Fruit fly (Drosophila melanogaster) whole organism, embryonic: ENCODE measurements around the gene dikar.

Experiments used
- CG10462 ChIP-seq: fragments of 200-800 bp; sonication (Bioruptor generic); optimal IDR thresholded peaks from 2 replicates; lab custom pipeline; 2016; ENCODE audit warnings: missing biosample characterization, missing genetic modification characterization
- CG11504 ChIP-seq: fragments of 200-800 bp; sonication (Bioruptor generic); optimal IDR thresholded peaks from 3 replicates; lab custom pipeline; 2019; ENCODE audit warnings: missing biosample characterization, mild to moderate bottlenecking, missing genetic modification characterization, moderate library complexity
- CG1233 ChIP-seq: fragments of 200-800 bp; sonication (Bioruptor generic); optimal IDR thresholded peaks from 4 replicates; lab custom pipeline; 2018; ENCODE audit warnings: missing biosample characterization, mild to moderate bottlenecking, missing genetic modification characterization
- CG13424 ChIP-seq: fragments of 200-800 bp; sonication (Bioruptor generic); optimal IDR thresholded peaks from 2 replicates; lab custom pipeline; 2019; ENCODE audit warnings: missing biosample characterization, mild to moderate bottlenecking, missing genetic modification characterization, moderate library complexity
- CG13894 ChIP-seq: fragments of 200-800 bp; sonication (Bioruptor generic); optimal IDR thresholded peaks from 3 replicates; lab custom pipeline; 2018; ENCODE audit warnings: missing biosample characterization, mild to moderate bottlenecking, missing genetic modification characterization, moderate library complexity
- CG14441 ChIP-seq: fragments of 200-800 bp; sonication (Bioruptor generic); IDR thresholded peaks from 2 replicates; pipeline ENCODE4 v1.3.6; 2022; ENCODE audit warnings: missing biosample characterization, missing genetic modification characterization
- CG15011 ChIP-seq: fragments of 200-800 bp; sonication (Bioruptor generic); optimal IDR thresholded peaks from 3 replicates; lab custom pipeline; 2018; ENCODE audit warnings: missing biosample characterization, mild to moderate bottlenecking, missing genetic modification characterization
- CG1602 ChIP-seq: fragments of 200-800 bp; sonication (Bioruptor generic); optimal IDR thresholded peaks from 3 replicates; lab custom pipeline; 2016; ENCODE audit warnings: missing biosample characterization, missing genetic modification characterization
- CG17612 ChIP-seq: fragments of 200-800 bp; sonication (Bioruptor generic); IDR thresholded peaks from 2 replicates; pipeline ENCODE4 v1.3.6; 2022; ENCODE audit warnings: missing biosample characterization, missing genetic modification characterization
- CG2202 ChIP-seq: fragments of 200-800 bp; sonication (Bioruptor generic); optimal IDR thresholded peaks from 2 replicates; lab custom pipeline; 2018; ENCODE audit warnings: missing biosample characterization, mild to moderate bottlenecking, missing genetic modification characterization
- CG30403 ChIP-seq: fragments of 200-800 bp; sonication (Bioruptor generic); optimal IDR thresholded peaks from 3 replicates; lab custom pipeline; 2016; ENCODE audit warnings: missing biosample characterization, missing genetic modification characterization
- CG4328 ChIP-seq: fragments of 200-800 bp; sonication (Bioruptor generic); optimal IDR thresholded peaks from 3 replicates; lab custom pipeline; 2017; ENCODE audit warnings: missing biosample characterization, missing genetic modification reagents, missing genetic modification characterization
- CG4404 ChIP-seq: fragments of 200-800 bp; sonication (Bioruptor generic); IDR thresholded peaks from 2 replicates; pipeline ENCODE4 v1.3.6; 2022; ENCODE audit warnings: missing biosample characterization, missing genetic modification characterization
- CG4617 ChIP-seq: fragments of 200-800 bp; sonication (Bioruptor generic); optimal IDR thresholded peaks from 3 replicates; lab custom pipeline; 2016; ENCODE audit warnings: missing biosample characterization, missing genetic modification characterization, borderline replicate concordance
- CG4730 ChIP-seq: fragments of 200-800 bp; sonication (Bioruptor generic); IDR thresholded peaks from 2 replicates; pipeline ENCODE4 v1.3.6; 2022; ENCODE audit warnings: missing biosample characterization, missing genetic modification characterization
- CG6854 ChIP-seq: fragments of 200-800 bp; sonication (Bioruptor generic); optimal IDR thresholded peaks from 3 replicates; lab custom pipeline; 2017; ENCODE audit warnings: missing biosample characterization, mild to moderate bottlenecking, missing genetic modification characterization
- CG7357 ChIP-seq: fragments of 200-800 bp; sonication (Bioruptor generic); IDR thresholded peaks from 3 replicates; pipeline ENCODE4 v1.3.6; 2022; ENCODE audit warnings: missing biosample characterization, missing genetic modification characterization
- CG8388 ChIP-seq: fragments of 200-800 bp; sonication (Bioruptor generic); optimal IDR thresholded peaks from 2 replicates; lab custom pipeline; 2019; ENCODE audit warnings: missing biosample characterization, mild to moderate bottlenecking, missing genetic modification characterization, moderate library complexity
- CG8765 ChIP-seq: fragments of 200-800 bp; sonication (Bioruptor generic); IDR thresholded peaks from 2 replicates; pipeline ENCODE4 v1.3.6; 2022; ENCODE audit warnings: missing biosample characterization, missing genetic modification characterization
- CG9876 ChIP-seq: fragments of 200-800 bp; sonication (Bioruptor generic); optimal IDR thresholded peaks from 2 replicates; lab custom pipeline; 2016; ENCODE audit warnings: missing biosample characterization, missing genetic modification characterization
- CHES-1-like ChIP-seq: fragments of 200-800 bp; sonication (Bioruptor generic); optimal IDR thresholded peaks from 2 replicates; lab custom pipeline; 2016; ENCODE audit warnings: missing biosample characterization, missing genetic modification characterization
- CrebB ChIP-seq: fragments of 200-800 bp; sonication (Bioruptor generic); optimal IDR thresholded peaks from 3 replicates; lab custom pipeline; 2018; ENCODE audit warnings: missing biosample characterization, mild to moderate bottlenecking, missing genetic modification characterization
- Drgx ChIP-seq: fragments of 200-800 bp; sonication (Bioruptor generic); IDR thresholded peaks from 2 replicates; pipeline ENCODE4 v1.3.6; 2022; ENCODE audit warnings: missing biosample characterization, missing genetic modification characterization
- ERR ChIP-seq: fragments of 200-800 bp; sonication (Bioruptor generic); optimal IDR thresholded peaks from 2 replicates; lab custom pipeline; 2016; ENCODE audit warnings: missing biosample characterization, missing genetic modification characterization
- Fer3 ChIP-seq: fragments of 200-800 bp; sonication (Bioruptor generic); optimal IDR thresholded peaks from 2 replicates; lab custom pipeline; 2018; ENCODE audit warnings: missing biosample characterization, mild to moderate bottlenecking, missing genetic modification characterization, moderate library complexity
- HLH54F ChIP-seq: fragments of 200-800 bp; sonication (Bioruptor generic); optimal IDR thresholded peaks from 3 replicates; lab custom pipeline; 2016; ENCODE audit warnings: missing biosample characterization, missing genetic modification characterization
- Hmx ChIP-seq: fragments of 200-800 bp; sonication (Bioruptor generic); optimal IDR thresholded peaks from 2 replicates; lab custom pipeline; 2016; ENCODE audit warnings: missing biosample characterization, missing genetic modification characterization
- Hr39 ChIP-seq: fragments of >200 bp; optimal IDR thresholded peaks from 2 replicates; lab custom pipeline; 2017
- NFAT ChIP-seq: fragments of 200-800 bp; sonication (Bioruptor generic); IDR thresholded peaks from 2 replicates; pipeline ENCODE4 v1.3.6; 2022; ENCODE audit warnings: missing biosample characterization, missing genetic modification characterization
- NK7.1 ChIP-seq: fragments of 200-800 bp; sonication (Bioruptor generic); optimal IDR thresholded peaks from 3 replicates; lab custom pipeline; 2016; ENCODE audit warnings: missing biosample characterization, missing genetic modification characterization
- Optix ChIP-seq: fragments of 200-800 bp; sonication (Bioruptor generic); IDR thresholded peaks from 3 replicates; pipeline ENCODE4 v1.3.6; 2022; ENCODE audit warnings: missing biosample characterization, missing genetic modification characterization
- PHDP ChIP-seq: fragments of 200-800 bp; sonication (Bioruptor generic); optimal IDR thresholded peaks from 3 replicates; lab custom pipeline; 2018; ENCODE audit warnings: missing biosample characterization, mild to moderate bottlenecking, missing genetic modification characterization, moderate library complexity
- Spps ChIP-seq: fragments of 200-800 bp; sonication (Bioruptor generic); optimal IDR thresholded peaks from 2 replicates; lab custom pipeline; 2018; ENCODE audit warnings: missing biosample characterization, mild to moderate bottlenecking, missing genetic modification characterization
- amos ChIP-seq: fragments of 200-800 bp; sonication (Bioruptor generic); IDR thresholded peaks from 2 replicates; pipeline ENCODE4 v1.3.6; 2022; ENCODE audit warnings: missing biosample characterization, missing genetic modification characterization; ENCODE audit not compliant: partially characterized antibody
- bcd ChIP-seq: fragments of 200-800 bp; sonication (Bioruptor generic); optimal IDR thresholded peaks from 2 replicates; lab custom pipeline; 2017; ENCODE audit warnings: missing biosample characterization, mild to moderate bottlenecking, missing genetic modification characterization
- fd96Cb ChIP-seq: fragments of 200-800 bp; sonication (Bioruptor generic); optimal IDR thresholded peaks from 2 replicates; lab custom pipeline; 2018; ENCODE audit warnings: missing biosample characterization, mild to moderate bottlenecking, missing genetic modification characterization, moderate library complexity
- fu2 ChIP-seq: fragments of 200-800 bp; sonication (Bioruptor generic); optimal IDR thresholded peaks from 2 replicates; lab custom pipeline; 2016; ENCODE audit warnings: missing biosample characterization, missing genetic modification characterization
- gem ChIP-seq: fragments of 200-800 bp; sonication (Bioruptor generic); optimal IDR thresholded peaks from 2 replicates; lab custom pipeline; 2019; ENCODE audit warnings: missing biosample characterization, mild to moderate bottlenecking, missing genetic modification characterization, moderate library complexity
- grn ChIP-seq: fragments of 200-800 bp; sonication (Bioruptor generic); optimal IDR thresholded peaks from 3 replicates; lab custom pipeline; 2017; ENCODE audit warnings: missing biosample characterization, missing genetic modification characterization
- ind ChIP-seq: fragments of 200-800 bp; sonication (Bioruptor generic); optimal IDR thresholded peaks from 3 replicates; lab custom pipeline; 2016; ENCODE audit warnings: missing biosample characterization, missing genetic modification characterization
- knrl ChIP-seq: fragments of 200-800 bp; sonication (Bioruptor generic); IDR thresholded peaks from 3 replicates; pipeline ENCODE4 v1.3.6; 2022; ENCODE audit warnings: missing biosample characterization, missing genetic modification characterization; ENCODE audit not compliant: partially characterized antibody
- lmd ChIP-seq: fragments of 200-800 bp; sonication (Bioruptor generic); IDR thresholded peaks from 2 replicates; pipeline ENCODE4 v1.3.6; 2022; ENCODE audit warnings: missing biosample characterization, missing genetic modification characterization
- mld ChIP-seq: fragments of 200-800 bp; sonication (Bioruptor generic); IDR thresholded peaks from 3 replicates; pipeline ENCODE4 v1.3.6; 2022; ENCODE audit warnings: missing biosample characterization, missing genetic modification characterization; ENCODE audit not compliant: partially characterized antibody
- nerfin-1 ChIP-seq: fragments of 200-800 bp; sonication (Bioruptor generic); optimal IDR thresholded peaks from 3 replicates; lab custom pipeline; 2019; ENCODE audit warnings: missing biosample characterization, mild to moderate bottlenecking, missing genetic modification characterization, moderate library complexity
- otp ChIP-seq: fragments of 200-800 bp; sonication (Bioruptor generic); IDR thresholded peaks from 3 replicates; pipeline ENCODE4, ENCODE4 v1.3.6; 2022; ENCODE audit warnings: missing biosample characterization, missing genetic modification characterization
- pnt ChIP-seq: fragments of 200-800 bp; sonication (Bioruptor generic); optimal IDR thresholded peaks from 3 replicates; lab custom pipeline; 2016; ENCODE audit warnings: missing biosample characterization, missing genetic modification characterization
- row ChIP-seq: fragments of 200-800 bp; sonication (Bioruptor generic); IDR thresholded peaks from 3 replicates; pipeline ENCODE4 v1.3.6; 2022; ENCODE audit warnings: missing biosample characterization, missing genetic modification characterization
- scrt ChIP-seq: fragments of 200-800 bp; sonication (Bioruptor generic); optimal IDR thresholded peaks from 2 replicates; lab custom pipeline; 2018; ENCODE audit warnings: missing biosample characterization, mild to moderate bottlenecking, missing genetic modification characterization, moderate library complexity
- sens ChIP-seq: fragments of 200-800 bp; sonication (Bioruptor generic); peaks from one replicate; lab custom pipeline; 2016; ENCODE audit warnings: missing biosample characterization, missing genetic modification characterization
- stwl ChIP-seq: fragments of 200-800 bp; sonication (Bioruptor generic); optimal IDR thresholded peaks from 3 replicates; lab custom pipeline; 2018; ENCODE audit warnings: missing biosample characterization, mild to moderate bottlenecking, missing genetic modification characterization, moderate library complexity
- unc-4 ChIP-seq: fragments of 200-800 bp; sonication (Bioruptor generic); IDR thresholded peaks from 2 replicates; pipeline ENCODE4 v1.3.6; 2022; ENCODE audit warnings: missing biosample characterization, missing genetic modification characterization; ENCODE audit not compliant: partially characterized antibody
- vfl ChIP-seq: fragments of 200-800 bp; sonication (Bioruptor generic); optimal IDR thresholded peaks from 2 replicates; lab custom pipeline; 2016; ENCODE audit warnings: missing biosample characterization, missing genetic modification characterization

The dikar gene

dm6 chr3L:6742974-6743345 is at the start of gene dikar (continued):
- TF ChIP-seq CG4404 (GFP tag; lab: Robert Waterston, UW) (peak; percentile 59), ERR (GFP tag; lab: Kevin White, UChicago) (no peak), CG2202 (tag; lab: Kevin White, UChicago) (no peak), CG1602 (GFP tag; lab: Kevin White, UChicago) (peak; percentile 41), CG1233 (GFP tag; lab: Kevin White, UChicago) (no peak), bcd (peak; percentile 41), row (peak; percentile 88), nerfin-1 (tag; lab: Kevin White, UChicago) (peak; percentile 67), CG13424 (tag; lab: Kevin White, UChicago) (peak; percentile 62), stwl (no peak), CG8388 (GFP tag; lab: Kevin White, UChicago) (peak; percentile 25), CG7357 (GFP tag; lab: Robert Waterston, UW) (no peak), CG30403 (peak; percentile 71), sens (peak; percentile 65), knrl (GFP tag; lab: Robert Waterston, UW) (peak; percentile 87), NFAT (GFP tag; lab: Robert Waterston, UW) (peak; percentile 92), CrebB (no peak), CG4328 (GFP tag; lab: Kevin White, UChicago) (no peak), Optix (GFP tag; lab: Robert Waterston, UW) (0 out of 3 replicates have a peak, but pooled peaks have one; percentile 25), Spps (tag; lab: Kevin White, UChicago) (no peak), unc-4 (GFP tag; lab: Robert Waterston, UW) (peak; percentile 67; the same call in 1 of the 2 replicates), mld (GFP tag; lab: Robert Waterston, UW) (peak; percentile 56; the same call in 1 of the 3 replicates), pnt (GFP tag; lab: Kevin White, UChicago) (peak; percentile 38), lmd (peak; percentile 65), CG13894 (tag; lab: Kevin White, UChicago) (no peak), CG8765 (GFP tag; lab: Robert Waterston, UW) (peak; percentile 55; the same call in 1 of the 2 replicates), CG14441 (peak; percentile 70), CG15011 (no peak), otp (GFP tag; lab: Robert Waterston, UW) (peak; percentile 36; the same call in 1 of the 3 replicates), CG4730 (peak; percentile 45), CG17612 (no peak), CG11504 (no peak), scrt (GFP tag; lab: Kevin White, UChicago) (no peak), CG9876 (no peak), HLH54F (GFP tag; lab: Kevin White, UChicago) (peak; percentile 37), vfl (GFP tag; lab: Kevin White, UChicago) (peak; percentile 62), ind (peak; percentile 37), fd96Cb (tag; lab: Kevin White, UChicago) (no peak), NK7.1 (GFP tag; lab: Kevin White, UChicago) (no peak), PHDP (tag; lab: Kevin White, UChicago) (no peak), amos (GFP tag; lab: Robert Waterston, UW) (peak; percentile 92), CG4617 (GFP tag; lab: Kevin White, UChicago) (no peak), CG10462 (no peak), Drgx (0 out of 2 replicates have a peak, but pooled peaks have one; percentile 15), Fer3 (tag; lab: Kevin White, UChicago) (no peak), Hr39 (lab: Kevin White, UChicago) (no peak), CG6854 (GFP tag; lab: Kevin White, UChicago) (no peak), grn (GFP tag; lab: Kevin White, UChicago) (no peak), gem (peak; percentile 72), fu2 (GFP tag; lab: Kevin White, UChicago) (peak; percentile 45), Hmx (GFP tag; lab: Kevin White, UChicago) (no peak), CHES-1-like (GFP tag; lab: Kevin White, UChicago) (peak; percentile 28)
